Worm (Caenorhabditis elegans) whole organism, L4 larva: ENCODE measurements around the gene C30G4.4.

Experiments
- F26F4.8 ChIP-seq: fragments of 200-800 bp; sonication (Bioruptor generic); conservative IDR thresholded peaks from 2 replicates; pipeline ENCODE4 v1.3.6; 2022; ENCODE audit warnings: missing genetic modification characterization, missing compliant biosample characterization
- T20F7.1 ChIP-seq: fragments of 200-800 bp; sonication (Bioruptor generic); optimal IDR thresholded peaks from 2 replicates; lab custom pipeline; 2018; ENCODE audit warnings: mild to moderate bottlenecking, missing genetic modification characterization, missing compliant biosample characterization
- Y105C5A.15 ChIP-seq: fragments of 200-800 bp; sonication (Bioruptor generic); IDR thresholded peaks from 2 replicates; pipeline ENCODE4 v1.3.6; 2022; ENCODE audit warnings: missing genetic modification characterization, missing compliant biosample characterization
- Y5F2A.4 ChIP-seq: fragments of 200-800 bp; sonication (Bioruptor generic); optimal IDR thresholded peaks from 2 replicates; lab custom pipeline; 2018; ENCODE audit warnings: mild to moderate bottlenecking, missing genetic modification characterization, missing compliant biosample characterization
- attf-4 ChIP-seq: sonication (generic microtip); optimal IDR thresholded peaks from 3 replicates; lab custom pipeline; 2017; ENCODE audit warnings: missing biosample characterization, missing genetic modification characterization
- ceh-82 ChIP-seq: sonication (generic microtip); optimal IDR thresholded peaks from 2 replicates; lab custom pipeline; 2017; ENCODE audit warnings: missing biosample characterization, missing genetic modification characterization
- cey-2 ChIP-seq: sonication (generic microtip); optimal IDR thresholded peaks from 3 replicates; lab custom pipeline; 2017; ENCODE audit warnings: missing genetic modification characterization, mild to moderate bottlenecking, missing compliant biosample characterization, antibody characterized with exemption, borderline replicate concordance; ENCODE audit not compliant: insufficient read depth
- ctbp-1 ChIP-seq: fragments of 200-800 bp; sonication (Bioruptor generic); IDR thresholded peaks from 2 replicates; pipeline ENCODE4 v1.3.6; 2022; ENCODE audit warnings: missing genetic modification reagents, missing genetic modification characterization, missing compliant biosample characterization
- daf-12 ChIP-seq: fragments of 150-350 bp; optimal IDR thresholded peaks from 2 replicates; lab custom pipeline; 2014; ENCODE audit warnings: missing biosample characterization, missing genetic modification reagents, missing genetic modification characterization
- daf-16 ChIP-seq, 3 experiments: sonication (generic microtip); optimal IDR thresholded peaks; 2 replicates each; lab custom pipeline; 2016 to 2017; ENCODE audit warnings: missing genetic modification characterization in 3 of 3, missing genetic modification reagents in 3 of 3, mild to moderate bottlenecking in 2 of 3, missing compliant biosample characterization in 2 of 3, missing biosample characterization in 1 of 3, moderate library complexity in 1 of 3
- dmd-6 ChIP-seq: fragments of 200-800 bp; sonication (Bioruptor generic); IDR thresholded peaks from 2 replicates; pipeline ENCODE4 v1.3.6; 2022; ENCODE audit warnings: missing genetic modification reagents, missing genetic modification characterization, missing compliant biosample characterization
- fos-1 ChIP-seq: fragments of 150-350 bp; optimal IDR thresholded peaks from 2 replicates; lab custom pipeline; 2014; ENCODE audit warnings: missing biosample characterization, missing genetic modification characterization
- lin-1 ChIP-seq: fragments of 200-800 bp; sonication (Bioruptor generic); IDR thresholded peaks from 2 replicates; pipeline ENCODE4 v1.3.6; 2022; ENCODE audit warnings: missing genetic modification reagents, missing genetic modification characterization, missing compliant biosample characterization
- lin-13 ChIP-seq: fragments of 150-350 bp; optimal IDR thresholded peaks from 2 replicates; lab custom pipeline; 2014; ENCODE audit warnings: missing biosample characterization, missing genetic modification reagents, missing genetic modification characterization
- lir-3 ChIP-seq: sonication (generic microtip); optimal IDR thresholded peaks from 2 replicates; lab custom pipeline; 2016; ENCODE audit warnings: mild to moderate bottlenecking, missing genetic modification characterization, missing compliant biosample characterization
- lsy-2 ChIP-seq, 2 experiments: fragments of 150-350 bp in 1 of 2; sonication (generic microtip) in 1 of 2; optimal IDR thresholded peaks; 2 replicates each; lab custom pipeline; 2014 to 2017; ENCODE audit warnings: missing biosample characterization in 2 of 2, missing genetic modification characterization in 2 of 2
- mes-2 ChIP-seq: sonication (generic microtip); optimal IDR thresholded peaks from 2 replicates; lab custom pipeline; 2016; ENCODE audit warnings: missing genotype, mild to moderate bottlenecking, missing genetic modification characterization, missing compliant biosample characterization; ENCODE audit not compliant: poor library complexity, severe bottlenecking
- nhr-25 ChIP-seq: sonication (generic microtip); optimal IDR thresholded peaks from 2 replicates; lab custom pipeline; 2017; ENCODE audit warnings: missing genetic modification characterization, mild to moderate bottlenecking, missing compliant biosample characterization, antibody characterized with exemption, moderate library complexity, borderline replicate concordance; ENCODE audit not compliant: insufficient read depth
- nhr-28 ChIP-seq: fragments of 150-350 bp; optimal IDR thresholded peaks from 2 replicates; lab custom pipeline; 2014; ENCODE audit warnings: missing biosample characterization, missing genetic modification characterization
- nhr-41 ChIP-seq: fragments of 200-800 bp; sonication (Bioruptor generic); IDR thresholded peaks from 2 replicates; pipeline ENCODE4 v1.3.6; 2022; ENCODE audit warnings: missing genetic modification reagents, missing genetic modification characterization, missing compliant biosample characterization
- nhr-48 ChIP-seq: sonication (generic microtip); optimal IDR thresholded peaks from 2 replicates; lab custom pipeline; 2016; ENCODE audit warnings: mild to moderate bottlenecking, missing genetic modification characterization, missing compliant biosample characterization
- nhr-6 ChIP-seq: fragments of 150-350 bp; optimal IDR thresholded peaks from 2 replicates; lab custom pipeline; 2014; ENCODE audit warnings: missing biosample characterization, missing genetic modification characterization
- nhr-76 ChIP-seq: fragments of 150-350 bp; optimal IDR thresholded peaks from 2 replicates; lab custom pipeline; 2014; ENCODE audit warnings: missing biosample characterization, missing genetic modification characterization
- nhr-77 ChIP-seq: fragments of 150-350 bp; optimal IDR thresholded peaks from 2 replicates; lab custom pipeline; 2014; ENCODE audit warnings: missing biosample characterization, missing genetic modification characterization
- php-3 ChIP-seq: fragments of 200-800 bp; sonication (Bioruptor generic); IDR thresholded peaks from 2 replicates; pipeline ENCODE4 v1.3.6; 2022; ENCODE audit warnings: missing genetic modification reagents, missing genetic modification characterization, missing compliant biosample characterization
- set-16 ChIP-seq: fragments of 200-800 bp; sonication (Bioruptor generic); IDR thresholded peaks from 2 replicates; pipeline ENCODE4 v1.3.6; 2022; ENCODE audit warnings: missing genetic modification reagents, missing genetic modification characterization, missing compliant biosample characterization
- skn-1 ChIP-seq: fragments of 150-350 bp; optimal IDR thresholded peaks from 2 replicates; lab custom pipeline; 2014; ENCODE audit warnings: missing biosample characterization, missing genetic modification characterization
- snpc-1.2 ChIP-seq: fragments of 200-800 bp; sonication (Bioruptor generic); IDR thresholded peaks from 2 replicates; pipeline ENCODE4 v1.3.6; 2022; ENCODE audit warnings: missing genetic modification reagents, missing genetic modification characterization, missing compliant biosample characterization
- snpc-4 ChIP-seq: fragments of 150-350 bp; optimal IDR thresholded peaks from 2 replicates; lab custom pipeline; 2014; ENCODE audit warnings: missing biosample characterization, missing genetic modification characterization
- spr-3 ChIP-seq: fragments of 200-800 bp; sonication (Bioruptor generic); optimal IDR thresholded peaks from 2 replicates; lab custom pipeline; 2018; ENCODE audit warnings: mild to moderate bottlenecking, missing genetic modification characterization, missing compliant biosample characterization
- tra-1 ChIP-seq: fragments of 200-800 bp; sonication (Bioruptor generic); IDR thresholded peaks from 2 replicates; pipeline ENCODE4 v1.3.6; 2022; ENCODE audit warnings: missing genetic modification reagents, missing genetic modification characterization, missing compliant biosample characterization
- unc-62 ChIP-seq, 3 experiments: fragments of 150-350 bp in 1 of 3; sonication (generic microtip); optimal IDR thresholded peaks in 2 of 3; peaks in 1 of 3; 1 replicate in 1 of 3; 2 replicates in 2 of 3; lab custom pipeline; 2014 to 2017; ENCODE audit warnings: missing biosample characterization in 3 of 3, missing genetic modification characterization in 3 of 3, missing genetic modification reagents in 3 of 3, missing genotype in 1 of 3
- zag-1 ChIP-seq: fragments of 150-350 bp; optimal IDR thresholded peaks from 2 replicates; lab custom pipeline; 2014; ENCODE audit warnings: missing biosample characterization, missing genetic modification characterization
- zfp-2 ChIP-seq: sonication (generic microtip); optimal IDR thresholded peaks from 2 replicates; lab custom pipeline; 2016; ENCODE audit warnings: mild to moderate bottlenecking, missing genetic modification characterization, missing compliant biosample characterization
- ztf-11 ChIP-seq: fragments of 150-350 bp; optimal IDR thresholded peaks from 2 replicates; lab custom pipeline; 2014; ENCODE audit warnings: missing biosample characterization, missing genetic modification characterization

C30G4.4 gene

ce11 chrX:17107670-17108069 lies 35.7 kb upstream of the C30G4.4 start, which contains the start of gene lido-4:
lido-4 (minus strand) TSS chrX:17107770.
- no peak for TF ChIP-seq Y5F2A.4 (GFP tag; lab: Kevin White, UChicago)
- TF ChIP-seq F26F4.8 (GFP tag; lab: Robert Waterston, UW) = no peak
- no peak for TF ChIP-seq ctbp-1 (GFP tag; lab: Robert Waterston, UW)
- TF ChIP-seq tra-1 = no peak
- no peak for TF ChIP-seq nhr-76 (tag; lab: Kevin White, UChicago)
- no peak for TF ChIP-seq nhr-41 (GFP tag; lab: Robert Waterston, UW)
- TF ChIP-seq snpc-1.2 (GFP tag; lab: Robert Waterston, UW) = no peak
- TF ChIP-seq skn-1 (tag; lab: Kevin White, UChicago) = no peak
- no peak for TF ChIP-seq Y105C5A.15
- TF ChIP-seq T20F7.1 (GFP tag; lab: Kevin White, UChicago) = no peak
- TF ChIP-seq lir-3 (tag; lab: Kevin White, UChicago) = no peak
- no peak for TF ChIP-seq lin-1 (GFP tag; lab: Robert Waterston, UW)
- no peak for TF ChIP-seq lsy-2 (tag; optimal IDR thresholded peaks at IDR 0.05; lab: Kevin White, UChicago)
- no peak for TF ChIP-seq dmd-6 (GFP tag; lab: Robert Waterston, UW)
- no peak for TF ChIP-seq ceh-82 (tag; lab: Kevin White, UChicago)

ce11 chrX:17100656-17101055 lies 28.7 kb upstream of the C30G4.4 start, which contains the start of gene lido-2:
lido-2 (minus strand) TSS chrX:17100756.
- no peak for TF ChIP-seq daf-16 (GFP tag; optimal IDR thresholded peaks at IDR 0.05; lab: Kevin White, UChicago)
- TF ChIP-seq daf-16 (tag; optimal IDR thresholded peaks at IDR 0.05; lab: Kevin White, UChicago) = no peak
- TF ChIP-seq snpc-4 = no peak
- no peak for TF ChIP-seq ceh-82 (tag; lab: Kevin White, UChicago)
- TF ChIP-seq php-3 (GFP tag; lab: Robert Waterston, UW) = no peak
- TF ChIP-seq daf-12 (tag; lab: Kevin White, UChicago) = no peak
- no peak for TF ChIP-seq nhr-28 (tag; lab: Kevin White, UChicago)
- TF ChIP-seq nhr-6 (tag; lab: Kevin White, UChicago) = no peak
- TF ChIP-seq ctbp-1 (GFP tag; lab: Robert Waterston, UW) = no peak
- no peak for TF ChIP-seq fos-1
- no peak for TF ChIP-seq nhr-48 (tag; lab: Kevin White, UChicago)
- TF ChIP-seq ztf-11 (tag; lab: Kevin White, UChicago) = no peak
- no peak for TF ChIP-seq unc-62 (GFP tag; optimal IDR thresholded peaks at IDR 0.05 in 1 of 2; lab: Kevin White, UChicago)
- TF ChIP-seq unc-62 (tag; optimal IDR thresholded peaks at IDR 0.05; lab: Kevin White, UChicago) = no peak
- TF ChIP-seq attf-4 = no peak

DNA sequence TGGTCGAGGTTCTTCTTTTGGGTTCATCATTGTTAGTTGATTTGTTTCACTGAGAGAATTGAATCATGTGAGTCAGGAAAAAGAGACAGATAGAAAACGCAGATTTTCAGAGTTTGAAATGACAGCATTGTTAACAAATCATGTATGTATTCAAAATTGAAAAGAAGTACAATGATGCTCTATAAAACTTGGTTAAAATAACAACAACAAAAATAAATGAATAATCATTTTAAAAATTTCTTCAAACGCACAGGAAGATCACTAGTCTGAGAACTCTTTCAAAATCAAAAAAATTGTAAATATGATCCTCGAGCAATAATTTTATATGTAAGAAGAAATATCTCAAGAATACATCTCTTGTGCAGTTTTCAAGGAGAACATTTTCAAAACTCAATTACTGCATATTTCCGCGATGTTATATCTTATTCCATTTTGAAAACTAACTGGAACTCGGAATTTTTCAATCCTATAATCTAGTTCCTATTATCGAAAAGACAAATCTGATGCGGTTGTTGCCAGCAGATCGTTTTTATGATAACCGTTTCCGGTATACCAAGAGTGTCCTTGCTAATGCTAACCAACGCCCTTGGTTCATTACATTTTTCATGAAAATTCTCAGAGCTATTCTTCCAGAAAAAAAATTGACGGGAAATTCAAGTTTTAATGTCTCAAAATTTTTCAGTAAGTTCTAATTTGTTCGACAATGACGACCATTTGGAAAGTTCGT lies 24.7 kb upstream of the C30G4.4 start, which contains the start of gene lido-1:
Gene lido-1 (minus strand): TSS at position 51 of the 727 bp plus-strand sequence.
- TF ChIP-seq mes-2 (tag; lab: Kevin White, UChicago) (no peak), attf-4 (no peak), cey-2 (no peak), lin-13 (no peak), nhr-77 (tag; lab: Kevin White, UChicago) (no peak), nhr-76 (tag; lab: Kevin White, UChicago) (no peak), zfp-2 (no peak), daf-12 (tag; lab: Kevin White, UChicago) (no peak), zag-1 (tag; lab: Kevin White, UChicago) (no peak), nhr-25 (tag; lab: Kevin White, UChicago) (no peak), spr-3 (GFP tag; lab: Kevin White, UChicago) (no peak), set-16 (GFP tag; lab: Robert Waterston, UW) (no peak)
